Worm (Caenorhabditis elegans) whole organism, early embryonic: ENCODE results near the gene pdl-1.

Experiments used
- B0310.2 ChIP-seq: sonication (generic microtip); optimal IDR thresholded peaks from 2 replicates; lab custom pipeline; 2016; ENCODE audit warnings: mild to moderate bottlenecking, missing genetic modification characterization, missing compliant biosample characterization
- F13C5.2 ChIP-seq: sonication (generic microtip); optimal IDR thresholded peaks from 2 replicates; lab custom pipeline; 2017; ENCODE audit warnings: mild to moderate bottlenecking, missing genetic modification characterization, inconsistent platforms, missing compliant biosample characterization
- aly-1 ChIP-seq: sonication (generic microtip); optimal IDR thresholded peaks from 2 replicates; lab custom pipeline; 2016; ENCODE audit warnings: missing genetic modification characterization, missing compliant biosample characterization
- ama-1 ChIP-seq: fragments of 150-350 bp; optimal IDR thresholded peaks from 2 replicates; lab custom pipeline; 2014
- ceh-13 ChIP-seq: fragments of 200-800 bp; sonication (Bioruptor generic); optimal IDR thresholded peaks from 2 replicates; lab custom pipeline; 2018; ENCODE audit warnings: mild to moderate bottlenecking, missing genetic modification characterization, missing compliant biosample characterization
- ceh-36 ChIP-seq: sonication (generic microtip); optimal IDR thresholded peaks from 2 replicates; lab custom pipeline; 2016; ENCODE audit warnings: missing genetic modification characterization, inconsistent platforms, missing compliant biosample characterization
- ets-7 ChIP-seq: sonication (generic microtip); optimal IDR thresholded peaks from 2 replicates; lab custom pipeline; 2016; ENCODE audit warnings: missing genotype, missing genetic modification characterization, missing compliant biosample characterization
- flt-1 ChIP-seq: fragments of 200-800 bp; sonication (Bioruptor generic); IDR thresholded peaks from 2 replicates; pipeline ENCODE4 v1.3.6; 2022; ENCODE audit warnings: missing genetic modification characterization, missing compliant biosample characterization
- hmbx-1 ChIP-seq: sonication (generic microtip); optimal IDR thresholded peaks from 2 replicates; lab custom pipeline; 2016; ENCODE audit warnings: mild to moderate bottlenecking, missing genetic modification characterization, missing compliant biosample characterization
- hmg-4 ChIP-seq: fragments of 200-800 bp; sonication (Bioruptor generic); optimal IDR thresholded peaks from 2 replicates; lab custom pipeline; 2018; ENCODE audit warnings: mild to moderate bottlenecking, missing genetic modification characterization, missing compliant biosample characterization
- hnd-1 ChIP-seq: sonication (generic microtip); optimal IDR thresholded peaks from 2 replicates; lab custom pipeline; 2016; ENCODE audit warnings: missing genetic modification characterization, missing compliant biosample characterization
- pes-1 ChIP-seq: fragments of 200-800 bp; sonication (Bioruptor generic); IDR thresholded peaks from 2 replicates; pipeline ENCODE4 v1.3.6; 2022; ENCODE audit warnings: missing genetic modification reagents, missing genetic modification characterization, missing compliant biosample characterization
- scrt-1 ChIP-seq: fragments of 200-800 bp; sonication (Bioruptor generic); IDR thresholded peaks from 2 replicates; pipeline ENCODE4 v1.3.6; 2022; ENCODE audit warnings: missing genetic modification characterization, missing compliant biosample characterization
- sea-1 ChIP-seq: fragments of 200-800 bp; sonication (Bioruptor generic); conservative IDR thresholded peaks from 2 replicates; pipeline ENCODE4 v1.3.6; 2022; ENCODE audit warnings: missing genetic modification characterization, missing compliant biosample characterization
- tbx-11 ChIP-seq: fragments of 200-800 bp; sonication (Bioruptor generic); IDR thresholded peaks from 2 replicates; pipeline ENCODE4 v1.3.6; 2022; ENCODE audit warnings: missing genetic modification characterization, missing compliant biosample characterization
- tbx-37 ChIP-seq: fragments of 200-800 bp; sonication (Bioruptor generic); conservative IDR thresholded peaks from 2 replicates; pipeline ENCODE4 v1.3.6; 2022; ENCODE audit warnings: missing genetic modification reagents, missing genetic modification characterization, missing compliant biosample characterization
- tra-4 ChIP-seq: sonication (generic microtip); optimal IDR thresholded peaks from 2 replicates; lab custom pipeline; 2017; ENCODE audit warnings: missing genetic modification characterization, missing compliant biosample characterization

The pdl-1 gene

DNA sequence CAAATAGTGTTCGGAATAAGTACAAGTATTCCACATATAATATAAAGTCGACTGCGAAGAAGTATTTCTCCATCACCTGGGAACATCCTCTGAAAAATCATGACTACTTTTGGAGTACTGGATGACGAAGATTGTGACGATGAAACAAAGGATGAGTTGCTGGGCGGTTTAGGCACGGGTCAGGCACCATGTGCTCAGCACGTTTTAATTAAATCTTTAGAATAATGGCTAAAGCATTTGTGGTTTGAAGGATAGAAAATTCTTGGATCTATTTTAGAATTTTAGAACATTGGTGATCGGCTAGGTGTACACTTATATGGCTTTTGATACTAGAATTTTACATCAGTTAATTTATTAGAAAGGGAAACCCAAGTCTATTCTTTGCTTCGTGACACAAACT lies 3.5 kb downstream of the pdl-1 start, which contains the start of gene C27H5.6:
TSS of gene C27H5.6 (minus strand) at position 101 of the 400 bp plus-strand sequence.
- no peak for TF ChIP-seq aly-1 (tag; lab: Kevin White, UChicago)
- TF ChIP-seq ama-1, result no peak
- TF ChIP-seq hmbx-1 (tag; lab: Kevin White, UChicago), result no peak
- no peak for TF ChIP-seq ceh-36 (tag; lab: Kevin White, UChicago)
- TF ChIP-seq scrt-1 (GFP tag; lab: Robert Waterston, UW), result no peak
- TF ChIP-seq ets-7 (tag; lab: Kevin White, UChicago), result no peak
- TF ChIP-seq sea-1 (GFP tag; lab: Robert Waterston, UW), result no peak
- TF ChIP-seq flt-1 (GFP tag; lab: Robert Waterston, UW), result no peak
- no peak for TF ChIP-seq hmg-4 (GFP tag; lab: Kevin White, UChicago)
- no peak for TF ChIP-seq F13C5.2 (tag; lab: Kevin White, UChicago)
- no peak for TF ChIP-seq ceh-13 (GFP tag; lab: Kevin White, UChicago)
- no peak for TF ChIP-seq tra-4
- TF ChIP-seq B0310.2 (tag; lab: Kevin White, UChicago), result no peak
- TF ChIP-seq hnd-1 (tag; lab: Kevin White, UChicago), result no peak
- TF ChIP-seq tbx-11 (GFP tag; lab: Robert Waterston, UW), result no peak

DNA sequence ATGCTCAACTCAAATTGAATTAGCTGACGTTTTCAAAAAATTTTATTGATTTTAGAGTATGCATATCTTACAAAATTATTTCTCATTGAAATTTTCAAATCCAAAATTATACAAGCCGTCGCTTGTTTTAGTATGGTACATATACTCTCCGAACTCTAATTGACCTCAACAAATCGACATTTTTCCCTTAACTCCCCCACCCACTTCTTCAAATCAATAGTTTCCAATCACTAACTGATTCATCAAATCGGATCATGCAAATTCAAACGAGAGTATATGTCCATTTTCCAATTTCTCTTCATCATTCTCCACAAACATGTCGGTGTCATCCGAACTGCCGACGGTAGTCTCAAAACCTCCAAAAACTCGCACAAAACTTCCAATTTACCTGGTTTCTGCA lies 5.5 kb downstream of the pdl-1 start, which contains the start of gene E04F6.4:
TSS of gene E04F6.4 (plus strand) at position 301 of the 400 bp plus-strand sequence.
- TF ChIP-seq scrt-1 (GFP tag; lab: Robert Waterston, UW) (no peak), tbx-11 (GFP tag; lab: Robert Waterston, UW) (no peak), hmg-4 (GFP tag; lab: Kevin White, UChicago) (no peak), hmbx-1 (tag; lab: Kevin White, UChicago) (no peak), flt-1 (GFP tag; lab: Robert Waterston, UW) (no peak), ceh-13 (GFP tag; lab: Kevin White, UChicago) (no peak), hnd-1 (tag; lab: Kevin White, UChicago) (no peak), sea-1 (GFP tag; lab: Robert Waterston, UW) (no peak), aly-1 (tag; lab: Kevin White, UChicago) (no peak), ama-1 (no peak), F13C5.2 (tag; lab: Kevin White, UChicago) (no peak), pes-1 (GFP tag; lab: Robert Waterston, UW) (no peak), tra-4 (no peak), tbx-37 (GFP tag; lab: Robert Waterston, UW) (no peak), B0310.2 (tag; lab: Kevin White, UChicago) (no peak), ceh-36 (tag; lab: Kevin White, UChicago) (no peak), ets-7 (tag; lab: Kevin White, UChicago) (no peak)

DNA sequence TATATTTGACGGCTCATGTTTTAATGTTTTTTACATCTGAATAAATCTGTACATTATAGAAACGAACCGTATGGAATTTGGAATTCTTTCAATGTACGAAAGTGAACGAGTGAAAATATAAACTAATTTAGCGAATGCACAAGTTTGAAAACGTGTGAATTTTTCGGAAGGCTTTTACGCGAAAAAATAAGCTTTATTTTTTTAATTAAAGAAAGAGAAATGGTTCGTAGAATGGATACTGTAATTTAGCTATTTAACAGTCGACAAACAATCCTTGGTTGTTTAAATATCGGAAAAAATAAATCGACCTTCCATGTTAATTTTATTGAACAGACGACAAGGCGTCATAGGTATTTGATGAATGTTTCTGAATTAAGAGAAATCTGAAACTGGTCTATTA lies 11.9 kb downstream of the pdl-1 start, which contains the start of gene acdh-12:
TSS of gene acdh-12 (minus strand) at position 101 of the 400 bp plus-strand sequence.
- no peak for TF ChIP-seq tbx-11 (GFP tag; lab: Robert Waterston, UW)
- no peak for TF ChIP-seq hnd-1 (tag; lab: Kevin White, UChicago)
- no peak for TF ChIP-seq pes-1 (GFP tag; lab: Robert Waterston, UW)

DNA sequence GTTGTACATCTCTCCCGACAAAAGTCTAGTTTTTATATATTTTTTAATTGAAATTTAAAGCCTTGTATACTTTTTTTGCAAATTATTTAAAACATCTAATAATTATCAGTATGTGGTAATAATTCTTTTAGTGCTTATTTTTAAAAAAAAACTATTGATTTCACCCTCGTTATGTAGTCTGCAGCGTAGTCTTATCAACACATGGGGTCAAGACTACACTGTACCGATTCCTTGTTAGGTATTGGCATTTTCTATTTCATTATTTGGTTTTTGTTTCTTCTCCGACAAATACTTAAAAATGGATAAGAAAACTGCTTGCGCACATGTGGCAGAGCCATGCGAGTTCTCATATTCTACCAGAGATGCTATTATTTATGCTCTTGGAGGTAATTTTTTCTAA lies 12.4 kb downstream of the pdl-1 start, which contains the start of gene maoc-1:
TSS of gene maoc-1 (plus strand) at position 237 of the 400 bp plus-strand sequence.
- TF ChIP-seq hmbx-1 (tag; lab: Kevin White, UChicago) (no peak), ceh-36 (tag; lab: Kevin White, UChicago) (no peak), tbx-37 (GFP tag; lab: Robert Waterston, UW) (no peak), aly-1 (tag; lab: Kevin White, UChicago) (no peak), sea-1 (GFP tag; lab: Robert Waterston, UW) (no peak), ets-7 (tag; lab: Kevin White, UChicago) (no peak), tra-4 (no peak), hnd-1 (tag; lab: Kevin White, UChicago) (no peak), scrt-1 (GFP tag; lab: Robert Waterston, UW) (no peak), hmg-4 (GFP tag; lab: Kevin White, UChicago) (no peak), flt-1 (GFP tag; lab: Robert Waterston, UW) (no peak), pes-1 (GFP tag; lab: Robert Waterston, UW) (no peak)

DNA sequence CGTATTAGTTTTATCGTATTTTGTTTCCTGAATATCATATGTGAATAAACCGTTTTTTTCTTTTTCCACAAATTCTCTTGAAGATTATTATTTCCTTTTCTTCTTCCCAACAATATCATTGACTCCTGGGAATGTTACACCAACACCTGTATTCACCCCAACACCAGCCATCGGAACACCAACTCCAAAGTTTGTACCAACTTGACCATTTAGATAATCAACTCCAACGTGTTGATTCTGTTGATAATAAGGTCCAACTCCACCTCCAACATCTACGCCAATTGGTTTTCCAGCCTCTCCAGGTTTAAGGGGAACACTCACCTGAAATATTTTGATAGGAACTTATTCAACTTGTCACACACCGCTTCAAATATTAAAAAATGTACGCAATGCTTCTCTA lies 13.8 kb downstream of the pdl-1 start:
- TF ChIP-seq ets-7 (tag; lab: Kevin White, UChicago), result no peak
- TF ChIP-seq ceh-13 (GFP tag; lab: Kevin White, UChicago), result no peak
- TF ChIP-seq F13C5.2 (tag; lab: Kevin White, UChicago), result no peak
- no peak for TF ChIP-seq hmbx-1 (tag; lab: Kevin White, UChicago)
- no peak for TF ChIP-seq tbx-11 (GFP tag; lab: Robert Waterston, UW)

DNA sequence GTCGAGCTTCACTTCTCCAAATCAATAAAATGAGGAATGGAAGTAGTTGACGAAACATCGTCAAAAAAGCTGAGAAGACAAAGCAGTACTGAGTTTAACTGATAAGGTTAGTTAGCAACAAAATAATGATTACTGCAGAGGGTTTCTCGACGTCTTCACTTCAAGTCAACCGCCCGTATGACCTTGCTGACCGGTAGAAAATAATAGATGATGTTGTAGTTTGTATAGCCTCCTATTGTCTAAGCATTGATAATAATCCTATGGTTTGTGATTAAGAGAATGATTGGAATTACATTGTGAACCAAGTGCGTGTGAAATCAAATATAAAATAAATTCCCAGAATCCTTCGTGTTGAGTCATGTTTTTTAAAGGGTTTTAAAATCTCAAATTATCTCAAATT lies 15.7 kb downstream of the pdl-1 start, which contains the start of gene E04F6.6:
TSS of gene E04F6.6 (minus strand) at position 258 of the 400 bp plus-strand sequence.
- TF ChIP-seq hmbx-1 (tag; lab: Kevin White, UChicago), result no peak
- no peak for TF ChIP-seq tbx-37 (GFP tag; lab: Robert Waterston, UW)
- no peak for TF ChIP-seq F13C5.2 (tag; lab: Kevin White, UChicago)
- TF ChIP-seq flt-1 (GFP tag; lab: Robert Waterston, UW), result no peak
- TF ChIP-seq tra-4, result no peak
- TF ChIP-seq B0310.2 (tag; lab: Kevin White, UChicago), result no peak
- no peak for TF ChIP-seq ets-7 (tag; lab: Kevin White, UChicago)
- no peak for TF ChIP-seq aly-1 (tag; lab: Kevin White, UChicago)
- TF ChIP-seq ceh-36 (tag; lab: Kevin White, UChicago), result no peak
- no peak for TF ChIP-seq scrt-1 (GFP tag; lab: Robert Waterston, UW)
- TF ChIP-seq hnd-1 (tag; lab: Kevin White, UChicago), result no peak
- no peak for TF ChIP-seq tbx-11 (GFP tag; lab: Robert Waterston, UW)
- no peak for TF ChIP-seq pes-1 (GFP tag; lab: Robert Waterston, UW)
- no peak for TF ChIP-seq ceh-13 (GFP tag; lab: Kevin White, UChicago)
- no peak for TF ChIP-seq ama-1
- TF ChIP-seq hmg-4 (GFP tag; lab: Kevin White, UChicago), result no peak
